Worm (Caenorhabditis elegans): ENCODE results near the gene mmab-1.

- TF ChIP-seq mep-1 (tag; optimal IDR thresholded peaks at IDR 0.05) (no peak), unc-62 (GFP tag; optimal IDR thresholded peaks at IDR 0.05) (no peak), ztf-11 (tag; optimal IDR thresholded peaks at IDR 0.05) (no peak), nhr-2 (tag; optimal IDR thresholded peaks at IDR 0.05) (no peak), lsy-2 (tag; optimal IDR thresholded peaks at IDR 0.05) (no peak), snpc-4 (tag; optimal IDR thresholded peaks at IDR 0.05) (no peak), nhr-237 (tag; optimal IDR thresholded peaks at IDR 0.05) (no peak), nhr-28 (tag; optimal IDR thresholded peaks at IDR 0.05) (no peak)
Measured at ce11 chrIII:4917077-4917476, 4.8 kb downstream of the mmab-1 start, which contains the start of gene rars-1.
